Fruit fly (Drosophila melanogaster) whole organism, embryonic: Measurements from ENCODE around the gene CG32650.

Experiments used
- Antp ChIP-seq: fragments of 200-800 bp; sonication (Bioruptor generic); optimal IDR thresholded peaks from 3 replicates; lab custom pipeline; 2016; ENCODE audit warnings: missing biosample characterization, missing genetic modification characterization
- Blimp-1 ChIP-seq: fragments of 200-800 bp; sonication (Bioruptor generic); optimal IDR thresholded peaks from 3 replicates; lab custom pipeline; 2018; ENCODE audit warnings: missing biosample characterization, missing genetic modification characterization, mild to moderate bottlenecking, moderate library complexity, missing genetic modification reagents
- Bteb2 ChIP-seq: fragments of 200-800 bp; sonication (Bioruptor generic); optimal IDR thresholded peaks from 2 replicates; lab custom pipeline; 2016; ENCODE audit warnings: missing biosample characterization, missing genetic modification characterization
- C15 ChIP-seq: fragments of 200-800 bp; sonication (Bioruptor generic); IDR thresholded peaks from 3 replicates; pipeline ENCODE4 v1.3.6; 2022; ENCODE audit warnings: missing biosample characterization, missing genetic modification characterization
- CG10654 ChIP-seq: fragments of 200-800 bp; sonication (Bioruptor generic); optimal IDR thresholded peaks from 2 replicates; lab custom pipeline; 2016; ENCODE audit warnings: missing biosample characterization, missing genetic modification characterization
- CG11398 ChIP-seq: fragments of 200-800 bp; sonication (Bioruptor generic); optimal IDR thresholded peaks from 2 replicates; lab custom pipeline; 2016; ENCODE audit warnings: missing biosample characterization, missing genetic modification characterization
- CG11560 ChIP-seq: fragments of 200-800 bp; sonication (Bioruptor generic); IDR thresholded peaks from 3 replicates; pipeline ENCODE4 v1.3.6; 2022; ENCODE audit warnings: missing biosample characterization, missing genetic modification characterization
- CG14441 ChIP-seq: fragments of 200-800 bp; sonication (Bioruptor generic); IDR thresholded peaks from 2 replicates; pipeline ENCODE4 v1.3.6; 2022; ENCODE audit warnings: missing biosample characterization, missing genetic modification characterization
- CG14710 ChIP-seq: fragments of 200-800 bp; sonication (Bioruptor generic); optimal IDR thresholded peaks from 3 replicates; lab custom pipeline; 2019; ENCODE audit warnings: missing biosample characterization, mild to moderate bottlenecking, missing genetic modification characterization, moderate library complexity
- CG15514 ChIP-seq: fragments of 200-800 bp; sonication (Bioruptor generic); optimal IDR thresholded peaks from 3 replicates; lab custom pipeline; 2017; ENCODE audit warnings: missing biosample characterization, missing genetic modification characterization, mild to moderate bottlenecking, moderate library complexity, missing genetic modification reagents
- CG15601 ChIP-seq: fragments of 200-800 bp; sonication (Bioruptor generic); optimal IDR thresholded peaks from 3 replicates; lab custom pipeline; 2019; ENCODE audit warnings: missing biosample characterization, mild to moderate bottlenecking, missing genetic modification characterization, moderate library complexity
- CG17829 ChIP-seq: fragments of 200-800 bp; optimal IDR thresholded peaks from 2 replicates; lab custom pipeline; 2019; ENCODE audit warnings: missing biosample characterization, mild to moderate bottlenecking, missing genetic modification characterization, moderate library complexity
- CG2129 ChIP-seq: fragments of 200-800 bp; sonication (Bioruptor generic); IDR thresholded peaks from 2 replicates; pipeline ENCODE4 v1.3.6; 2022; ENCODE audit warnings: missing biosample characterization, missing genetic modification characterization; ENCODE audit not compliant: partially characterized antibody
- CG3281 ChIP-seq: fragments of 200-800 bp; sonication (Bioruptor generic); optimal IDR thresholded peaks from 3 replicates; lab custom pipeline; 2017; ENCODE audit warnings: missing biosample characterization, mild to moderate bottlenecking, missing genetic modification characterization
- CG4328 ChIP-seq: fragments of 200-800 bp; sonication (Bioruptor generic); optimal IDR thresholded peaks from 3 replicates; lab custom pipeline; 2017; ENCODE audit warnings: missing biosample characterization, missing genetic modification reagents, missing genetic modification characterization
- CG6683 ChIP-seq: fragments of 200-800 bp; sonication (Bioruptor generic); optimal IDR thresholded peaks from 2 replicates; lab custom pipeline; 2017; ENCODE audit warnings: missing biosample characterization, mild to moderate bottlenecking, missing genetic modification characterization, missing genetic modification reagents
- CG6791 ChIP-seq: fragments of 200-800 bp; sonication (Bioruptor generic); IDR thresholded peaks from 3 replicates; pipeline ENCODE4 v1.3.6; 2022; ENCODE audit warnings: missing biosample characterization, missing genetic modification characterization; ENCODE audit not compliant: partially characterized antibody
- CG7786 ChIP-seq: fragments of 200-800 bp; sonication (Bioruptor generic); optimal IDR thresholded peaks from 2 replicates; lab custom pipeline; 2016; ENCODE audit warnings: missing biosample characterization, missing genetic modification characterization
- CG7928 ChIP-seq: fragments of 200-800 bp; sonication (Bioruptor generic); optimal IDR thresholded peaks from 2 replicates; lab custom pipeline; 2017; ENCODE audit warnings: missing biosample characterization, mild to moderate bottlenecking, missing genetic modification characterization
- Camta ChIP-seq: fragments of 200-800 bp; sonication (Bioruptor generic); optimal IDR thresholded peaks from 2 replicates; lab custom pipeline; 2016; ENCODE audit warnings: missing biosample characterization, missing genetic modification characterization
- Eip74EF ChIP-seq, 2 experiments: fragments of 200-800 bp in 1 of 2; fragments of >200 bp in 1 of 2; sonication (Bioruptor generic) in 1 of 2; optimal IDR thresholded peaks; 2 replicates each; lab custom pipeline; 2017 to 2019; ENCODE audit warnings: missing biosample characterization in 2 of 2, missing genetic modification characterization in 2 of 2, mild to moderate bottlenecking in 1 of 2, moderate library complexity in 1 of 2
- GATAe ChIP-seq: fragments of 200-800 bp; sonication (Bioruptor generic); conservative IDR thresholded peaks from 2 replicates; pipeline ENCODE4 v1.3.6; 2022; ENCODE audit warnings: missing biosample characterization, missing genetic modification characterization
- HLH54F ChIP-seq: fragments of 200-800 bp; sonication (Bioruptor generic); optimal IDR thresholded peaks from 3 replicates; lab custom pipeline; 2016; ENCODE audit warnings: missing biosample characterization, missing genetic modification characterization
- Hand ChIP-seq: fragments of 200-800 bp; sonication (Bioruptor generic); optimal IDR thresholded peaks from 2 replicates; lab custom pipeline; 2017; ENCODE audit warnings: mild to moderate bottlenecking, missing biosample characterization, missing genetic modification reagents, missing genetic modification characterization
- HmgD ChIP-seq: fragments of 200-800 bp; sonication (Bioruptor generic); optimal IDR thresholded peaks from 3 replicates; lab custom pipeline; 2016; ENCODE audit warnings: missing biosample characterization, missing genetic modification characterization
- Lpt ChIP-seq: fragments of >200 bp; optimal IDR thresholded peaks from 2 replicates; lab custom pipeline; 2018; ENCODE audit warnings: missing biosample characterization, missing genetic modification characterization
- NC2α ChIP-seq: fragments of 200-800 bp; sonication (Bioruptor generic); optimal IDR thresholded peaks from 2 replicates; lab custom pipeline; 2016; ENCODE audit warnings: missing biosample characterization, missing genetic modification characterization
- NfI ChIP-seq: fragments of 200-800 bp; sonication (Bioruptor generic); optimal IDR thresholded peaks from 3 replicates; lab custom pipeline; 2018; ENCODE audit warnings: missing biosample characterization, mild to moderate bottlenecking, missing genetic modification characterization, moderate library complexity
- Ptx1 ChIP-seq: fragments of 200-800 bp; sonication (Bioruptor generic); IDR thresholded peaks from 2 replicates; pipeline ENCODE4 v1.3.6; 2022; ENCODE audit warnings: missing biosample characterization, missing genetic modification characterization
- Rfx ChIP-seq: fragments of 200-800 bp; sonication (Bioruptor generic); IDR thresholded peaks from 2 replicates; pipeline ENCODE4 v1.3.6; 2022; ENCODE audit warnings: missing biosample characterization, missing genetic modification characterization
- Six4 ChIP-seq: fragments of 200-800 bp; sonication (Bioruptor generic); optimal IDR thresholded peaks from 2 replicates; lab custom pipeline; 2016; ENCODE audit warnings: missing biosample characterization, missing genetic modification characterization
- Sry-β ChIP-seq: fragments of 200-800 bp; sonication (Bioruptor generic); optimal IDR thresholded peaks from 2 replicates; lab custom pipeline; 2018; ENCODE audit warnings: missing biosample characterization, mild to moderate bottlenecking, missing genetic modification characterization, moderate library complexity
- al ChIP-seq: fragments of 200-800 bp; sonication (Bioruptor generic); IDR thresholded peaks from 2 replicates; pipeline ENCODE4 v1.3.6; 2022; ENCODE audit warnings: missing biosample characterization, missing genetic modification characterization
- bsh ChIP-seq, 2 experiments: fragments of 200-800 bp; sonication (Bioruptor generic); optimal IDR thresholded peaks; 2 replicates each; lab custom pipeline; 2017 to 2018; ENCODE audit warnings: mild to moderate bottlenecking in 2 of 2, missing biosample characterization in 2 of 2, missing genetic modification characterization in 2 of 2, moderate library complexity in 1 of 2
- cad ChIP-seq: fragments of >200 bp; optimal IDR thresholded peaks from 2 replicates; lab custom pipeline; 2017; ENCODE audit warnings: missing biosample characterization, missing genetic modification characterization
- dati ChIP-seq: fragments of 200-800 bp; sonication (Bioruptor generic); IDR thresholded peaks from 2 replicates; pipeline ENCODE4 v1.3.6; 2022; ENCODE audit warnings: missing biosample characterization, missing genetic modification characterization
- ewg ChIP-seq: fragments of 200-800 bp; sonication (Bioruptor generic); optimal IDR thresholded peaks from 3 replicates; lab custom pipeline; 2017; ENCODE audit warnings: mild to moderate bottlenecking, missing biosample characterization, missing genetic modification reagents, missing genetic modification characterization
- exex ChIP-seq: fragments of 200-800 bp; sonication (Bioruptor generic); optimal IDR thresholded peaks from 4 replicates; lab custom pipeline; 2018; ENCODE audit warnings: missing biosample characterization, mild to moderate bottlenecking, missing genetic modification characterization, moderate library complexity
- fd102C ChIP-seq: fragments of 200-800 bp; sonication (Bioruptor generic); optimal IDR thresholded peaks from 2 replicates; lab custom pipeline; 2018; ENCODE audit warnings: missing biosample characterization, mild to moderate bottlenecking, missing genetic modification characterization, moderate library complexity
- hbn ChIP-seq: fragments of 200-800 bp; sonication (Bioruptor generic); IDR thresholded peaks from 2 replicates; pipeline ENCODE4 v1.3.6; 2022; ENCODE audit warnings: missing biosample characterization, missing genetic modification characterization; ENCODE audit not compliant: partially characterized antibody
- insv ChIP-seq, 2 experiments: fragments of 200-800 bp; sonication (Bioruptor generic); optimal IDR thresholded peaks; 3 replicates each; lab custom pipeline; 2016 to 2018; ENCODE audit warnings: missing biosample characterization in 2 of 2, missing genetic modification characterization in 2 of 2
- kay ChIP-seq: fragments of 200-800 bp; sonication (Bioruptor generic); optimal IDR thresholded peaks from 2 replicates; lab custom pipeline; 2016; ENCODE audit warnings: missing biosample characterization, missing genetic modification characterization
- lmd ChIP-seq: fragments of 200-800 bp; sonication (Bioruptor generic); IDR thresholded peaks from 2 replicates; pipeline ENCODE4 v1.3.6; 2022; ENCODE audit warnings: missing biosample characterization, missing genetic modification characterization
- nom ChIP-seq: fragments of 200-800 bp; sonication (Bioruptor generic); optimal IDR thresholded peaks from 2 replicates; lab custom pipeline; 2017; ENCODE audit warnings: missing biosample characterization, missing genetic modification characterization, mild to moderate bottlenecking, moderate library complexity, missing genetic modification reagents
- odd ChIP-seq: fragments of 200-800 bp; sonication (Bioruptor generic); optimal IDR thresholded peaks from 2 replicates; lab custom pipeline; 2017; ENCODE audit warnings: missing biosample characterization, mild to moderate bottlenecking, missing genetic modification characterization
- run ChIP-seq: fragments of 200-800 bp; sonication (Bioruptor generic); optimal IDR thresholded peaks from 3 replicates; lab custom pipeline; 2018; ENCODE audit warnings: missing biosample characterization, mild to moderate bottlenecking, missing genetic modification characterization
- seq ChIP-seq: fragments of 200-800 bp; sonication (Bioruptor generic); IDR thresholded peaks from 2 replicates; pipeline ENCODE4 v1.3.6; 2022; ENCODE audit warnings: missing biosample characterization, missing genetic modification characterization
- sqz ChIP-seq: fragments of 200-800 bp; sonication (Bioruptor generic); optimal IDR thresholded peaks from 3 replicates; lab custom pipeline; 2018; ENCODE audit warnings: missing biosample characterization, mild to moderate bottlenecking, missing genetic modification characterization
- twi ChIP-seq: fragments of 200-800 bp; optimal IDR thresholded peaks from 2 replicates; lab custom pipeline; 2019; ENCODE audit warnings: missing biosample characterization, mild to moderate bottlenecking, missing genetic modification characterization, moderate library complexity
- zf30C ChIP-seq: fragments of 200-800 bp; sonication (Bioruptor generic); optimal IDR thresholded peaks from 3 replicates; lab custom pipeline; 2018; ENCODE audit warnings: missing biosample characterization, mild to moderate bottlenecking, missing genetic modification characterization

The CG32650 gene

dm6 chrX:12895114-12895723 lies 3.2 kb downstream of the CG32650 start (continued):
- no peak for TF ChIP-seq CG11398 (GFP tag; lab: Kevin White, UChicago)
- TF ChIP-seq NfI (GFP tag; lab: Kevin White, UChicago): no peak
- peak; percentile 59 for TF ChIP-seq exex (tag; lab: Kevin White, UChicago)
- no peak for TF ChIP-seq CG3281 (GFP tag; lab: Kevin White, UChicago)
- TF ChIP-seq C15 (GFP tag; lab: Robert Waterston, UW): no peak
- no peak for TF ChIP-seq run (tag; lab: Kevin White, UChicago)
- no peak for TF ChIP-seq hbn (GFP tag; lab: Robert Waterston, UW)
- TF ChIP-seq cad: no peak
- TF ChIP-seq fd102C (GFP tag; lab: Kevin White, UChicago): no peak
- peak; percentile 40; the same call in 1 of the 2 replicates for TF ChIP-seq GATAe (GFP tag; lab: Robert Waterston, UW)
- TF ChIP-seq CG10654 (GFP tag; lab: Kevin White, UChicago): no peak
- no peak for TF ChIP-seq Blimp-1 (GFP tag; lab: Kevin White, UChicago)
- TF ChIP-seq twi (tag; lab: Kevin White, UChicago): no peak
- no peak for TF ChIP-seq sqz (GFP tag; lab: Kevin White, UChicago)
- no peak for TF ChIP-seq CG14710 (tag; lab: Kevin White, UChicago)
- TF ChIP-seq Lpt: no peak
- no peak for TF ChIP-seq CG6791 (GFP tag; lab: Robert Waterston, UW)
- TF ChIP-seq CG4328: no peak
- TF ChIP-seq zf30C (GFP tag; lab: Kevin White, UChicago): no peak
- TF ChIP-seq Ptx1 (GFP tag; lab: Robert Waterston, UW): peak; percentile 37; the same call in 1 of the 2 replicates
- TF ChIP-seq al (GFP tag; lab: Robert Waterston, UW): no peak
- no peak for TF ChIP-seq CG11560 (tag; lab: Robert Waterston, UW)
- TF ChIP-seq CG15601: no peak
- TF ChIP-seq lmd (GFP tag; lab: Robert Waterston, UW): no peak
- no peak for TF ChIP-seq kay
- TF ChIP-seq insv (GFP tag; optimal IDR thresholded peaks at IDR 0.05; lab: Kevin White, UChicago): no peak
- no peak for TF ChIP-seq CG14441 (GFP tag; lab: Robert Waterston, UW)
- TF ChIP-seq ewg (GFP tag; lab: Kevin White, UChicago): no peak
- no peak for TF ChIP-seq Camta (GFP tag; lab: Kevin White, UChicago)
- TF ChIP-seq CG7928 (GFP tag; lab: Kevin White, UChicago): no peak
- 0 out of 2 replicates have a peak, but pooled peaks have one; percentile 11 for TF ChIP-seq Rfx (GFP tag; lab: Robert Waterston, UW)
- peak; percentile 39 for TF ChIP-seq nom (GFP tag; lab: Kevin White, UChicago)
- no peak for TF ChIP-seq NC2α
- TF ChIP-seq HLH54F (GFP tag; lab: Kevin White, UChicago): no peak
- TF ChIP-seq dati (GFP tag; lab: Robert Waterston, UW): no peak
- TF ChIP-seq Six4 (GFP tag; lab: Kevin White, UChicago): no peak
- no peak for TF ChIP-seq CG15514
- no peak for TF ChIP-seq odd (GFP tag; lab: Kevin White, UChicago)
- no peak for TF ChIP-seq Sry-β (GFP tag; lab: Kevin White, UChicago)
- TF ChIP-seq CG7786 (GFP tag; lab: Kevin White, UChicago): no peak
- no peak for TF ChIP-seq Hand (GFP tag; lab: Kevin White, UChicago)
- TF ChIP-seq Eip74EF (GFP tag; optimal IDR thresholded peaks at IDR 0.05; lab: Kevin White, UChicago): no peak
- no peak for TF ChIP-seq Bteb2 (GFP tag; lab: Kevin White, UChicago)
- no peak for TF ChIP-seq Antp (GFP tag; lab: Kevin White, UChicago)
- TF ChIP-seq CG6683 (GFP tag; lab: Kevin White, UChicago): no peak
- no peak for TF ChIP-seq seq
- TF ChIP-seq CG2129 (GFP tag; lab: Robert Waterston, UW): no peak
- no peak for TF ChIP-seq CG17829 (tag; lab: Kevin White, UChicago)
- no peak for TF ChIP-seq HmgD (GFP tag; lab: Kevin White, UChicago)
- TF ChIP-seq bsh (GFP tag; optimal IDR thresholded peaks at IDR 0.05; lab: Kevin White, UChicago): no peak
